Worm (Caenorhabditis elegans) whole organism, L4/young adult: ENCODE data around the gene frpr-15.

Experiments
- W03F9.2 ChIP-seq: fragments of 150-350 bp; optimal IDR thresholded peaks from 2 replicates; lab custom pipeline; 2014; ENCODE audit warnings: missing biosample characterization, missing genetic modification characterization
- dao-5 ChIP-seq: sonication (generic microtip); optimal IDR thresholded peaks from 2 replicates; lab custom pipeline; 2016; ENCODE audit warnings: missing genotype, missing genetic modification characterization, moderate library complexity, missing compliant biosample characterization

- no peak for TF ChIP-seq W03F9.2 (tag; lab: Kevin White, UChicago)
- TF ChIP-seq dao-5 (tag; lab: Kevin White, UChicago) = no peak
Measured at ce11 chrV:12736166-12736753, 56.4 kb downstream of the frpr-15 start, which contains the start of gene cky-1.
